Worm (Caenorhabditis elegans) whole organism, early embryonic: ENCODE results near the gene soc-1.

Experiments used
- B0310.2 ChIP-seq: sonication (generic microtip); optimal IDR thresholded peaks from 2 replicates; lab custom pipeline; 2016; ENCODE audit warnings: mild to moderate bottlenecking, missing genetic modification characterization, missing compliant biosample characterization
- aly-1 ChIP-seq: sonication (generic microtip); optimal IDR thresholded peaks from 2 replicates; lab custom pipeline; 2016; ENCODE audit warnings: missing genetic modification characterization, missing compliant biosample characterization
- ama-1 ChIP-seq: fragments of 150-350 bp; optimal IDR thresholded peaks from 2 replicates; lab custom pipeline; 2014
- ceh-13 ChIP-seq: fragments of 200-800 bp; sonication (Bioruptor generic); optimal IDR thresholded peaks from 2 replicates; lab custom pipeline; 2018; ENCODE audit warnings: mild to moderate bottlenecking, missing genetic modification characterization, missing compliant biosample characterization
- ets-7 ChIP-seq: sonication (generic microtip); optimal IDR thresholded peaks from 2 replicates; lab custom pipeline; 2016; ENCODE audit warnings: missing genotype, missing genetic modification characterization, missing compliant biosample characterization
- pes-1 ChIP-seq: fragments of 200-800 bp; sonication (Bioruptor generic); IDR thresholded peaks from 2 replicates; pipeline ENCODE4 v1.3.6; 2022; ENCODE audit warnings: missing genetic modification reagents, missing genetic modification characterization, missing compliant biosample characterization
- scrt-1 ChIP-seq: fragments of 200-800 bp; sonication (Bioruptor generic); IDR thresholded peaks from 2 replicates; pipeline ENCODE4 v1.3.6; 2022; ENCODE audit warnings: missing genetic modification characterization, missing compliant biosample characterization
- tra-4 ChIP-seq: sonication (generic microtip); optimal IDR thresholded peaks from 2 replicates; lab custom pipeline; 2017; ENCODE audit warnings: missing genetic modification characterization, missing compliant biosample characterization

DNA sequence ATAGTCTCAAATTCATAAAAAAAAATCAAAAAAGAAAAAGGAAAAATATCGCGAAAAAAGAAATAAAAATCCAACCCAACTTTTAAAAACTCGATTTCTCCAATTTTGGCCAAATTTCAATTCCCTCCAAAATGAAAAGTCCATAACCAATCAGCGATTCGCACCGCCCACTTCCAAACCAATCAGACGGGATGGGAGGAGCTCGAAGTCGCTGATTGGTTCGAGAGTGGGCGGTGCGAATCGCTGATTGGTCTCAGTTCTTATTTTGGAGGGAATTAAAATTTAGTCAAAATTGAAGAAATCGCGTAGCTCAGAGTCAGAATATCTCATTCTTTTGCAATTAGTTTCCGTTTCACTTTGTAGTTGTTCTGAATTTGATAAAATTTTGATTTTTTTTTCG is 19.2 kb upstream of the soc-1 start:
- TF ChIP-seq scrt-1 (GFP tag; lab: Robert Waterston, UW), result no peak
- TF ChIP-seq ets-7 (tag; lab: Kevin White, UChicago), result no peak
- TF ChIP-seq aly-1 (tag; lab: Kevin White, UChicago), result no peak
- TF ChIP-seq tra-4 (tag; lab: Kevin White, UChicago), result no peak
- TF ChIP-seq pes-1 (GFP tag; lab: Robert Waterston, UW), result no peak
- TF ChIP-seq B0310.2 (tag; lab: Kevin White, UChicago), result no peak
- TF ChIP-seq ceh-13, result no peak
- no peak for TF ChIP-seq ama-1
